Fruit fly (Drosophila melanogaster) whole organism, prepupa: Measurements from ENCODE around the gene Pex12.

Source experiments
- Blimp-1 ChIP-seq: fragments of 200-800 bp; sonication (Bioruptor generic); optimal IDR thresholded peaks from 3 replicates; lab custom pipeline; 2017; ENCODE audit warnings: missing biosample characterization, missing genetic modification characterization, mild to moderate bottlenecking, moderate library complexity, missing genetic modification reagents
- CG11762 ChIP-seq: fragments of 200-800 bp; sonication (Bioruptor generic); optimal IDR thresholded peaks from 3 replicates; lab custom pipeline; 2016; ENCODE audit warnings: missing biosample characterization, missing genetic modification characterization; ENCODE audit not compliant: insufficient read depth
- CG11902 ChIP-seq: fragments of 200-800 bp; sonication (Bioruptor generic); optimal IDR thresholded peaks from 3 replicates; lab custom pipeline; 2016; ENCODE audit warnings: missing biosample characterization, missing genetic modification characterization
- CG16779 ChIP-seq: fragments of 200-800 bp; sonication (Bioruptor generic); optimal IDR thresholded peaks from 3 replicates; lab custom pipeline; 2017; ENCODE audit warnings: missing biosample characterization, mild to moderate bottlenecking, missing genetic modification characterization
- CG3032 ChIP-seq: fragments of 200-800 bp; optimal IDR thresholded peaks from 2 replicates; lab custom pipeline; 2019; ENCODE audit warnings: missing biosample characterization, mild to moderate bottlenecking, missing genetic modification characterization, moderate library complexity
- CG31627 ChIP-seq: fragments of 200-800 bp; sonication (Bioruptor generic); optimal IDR thresholded peaks from 3 replicates; lab custom pipeline; 2016; ENCODE audit warnings: missing biosample characterization, missing genetic modification characterization
- CG32006 ChIP-seq: fragments of 200-800 bp; sonication (Bioruptor generic); optimal IDR thresholded peaks from 3 replicates; lab custom pipeline; 2017; ENCODE audit warnings: missing biosample characterization, mild to moderate bottlenecking, missing genetic modification characterization
- CG34406 ChIP-seq: fragments of 200-800 bp; sonication (Bioruptor generic); optimal IDR thresholded peaks from 3 replicates; lab custom pipeline; 2016; ENCODE audit warnings: missing biosample characterization, missing genetic modification characterization
- CG3919 ChIP-seq: fragments of 200-800 bp; sonication (Bioruptor generic); optimal IDR thresholded peaks from 3 replicates; lab custom pipeline; 2016; ENCODE audit warnings: missing biosample characterization, missing genetic modification characterization
- CG4318 ChIP-seq: fragments of 200-800 bp; sonication (Bioruptor generic); optimal IDR thresholded peaks from 3 replicates; lab custom pipeline; 2017; ENCODE audit warnings: missing biosample characterization, mild to moderate bottlenecking, missing genetic modification characterization
- CG6163 ChIP-seq: fragments of 200-800 bp; sonication (Bioruptor generic); IDR thresholded peaks from 3 replicates; pipeline ENCODE4 v1.3.6; 2022; ENCODE audit warnings: missing biosample characterization, missing genetic modification characterization
- CG6276 ChIP-seq: fragments of 200-800 bp; sonication (Bioruptor generic); optimal IDR thresholded peaks from 2 replicates; lab custom pipeline; 2017; ENCODE audit warnings: missing biosample characterization, mild to moderate bottlenecking, missing genetic modification characterization
- CG6792 ChIP-seq: fragments of 200-800 bp; sonication (Bioruptor generic); optimal IDR thresholded peaks from 3 replicates; lab custom pipeline; 2016; ENCODE audit warnings: missing biosample characterization, missing genetic modification characterization
- CG7368 ChIP-seq: fragments of 200-800 bp; sonication (Bioruptor generic); optimal IDR thresholded peaks from 3 replicates; lab custom pipeline; 2016; ENCODE audit warnings: missing biosample characterization, missing genetic modification characterization
- CG8119 ChIP-seq: fragments of 200-800 bp; sonication (Bioruptor generic); IDR thresholded peaks from 3 replicates; pipeline ENCODE4 v1.3.6; 2022; ENCODE audit warnings: missing biosample characterization, missing genetic modification characterization
- CG8319 ChIP-seq: fragments of 200-800 bp; sonication (Bioruptor generic); optimal IDR thresholded peaks from 3 replicates; lab custom pipeline; 2016; ENCODE audit warnings: missing biosample characterization, missing genetic modification characterization
- CG8632 ChIP-seq: fragments of 200-800 bp; sonication (Bioruptor generic); optimal IDR thresholded peaks from 3 replicates; lab custom pipeline; 2016; ENCODE audit warnings: missing biosample characterization, missing genetic modification characterization
- CG9139 ChIP-seq: fragments of 200-800 bp; sonication (Bioruptor generic); optimal IDR thresholded peaks from 3 replicates; lab custom pipeline; 2017; ENCODE audit warnings: missing biosample characterization, mild to moderate bottlenecking, missing genetic modification characterization
- Eip75B ChIP-seq: fragments of 200-800 bp; sonication (Bioruptor generic); optimal IDR thresholded peaks from 3 replicates; lab custom pipeline; 2016; ENCODE audit warnings: missing biosample characterization, missing genetic modification characterization
- Eip78C ChIP-seq: fragments of 200-800 bp; sonication (Bioruptor generic); peaks from one replicate; lab custom pipeline; 2016; ENCODE audit warnings: missing biosample characterization, missing genetic modification characterization
- Eip93F ChIP-seq: fragments of 200-800 bp; sonication (Bioruptor generic); optimal IDR thresholded peaks from 2 replicates; lab custom pipeline; 2016; ENCODE audit warnings: missing biosample characterization, mild to moderate bottlenecking, missing genetic modification characterization
- Ets21C ChIP-seq: fragments of 200-800 bp; sonication (Bioruptor generic); optimal IDR thresholded peaks from 3 replicates; lab custom pipeline; 2016; ENCODE audit warnings: missing biosample characterization, missing genetic modification characterization
- Ets96B ChIP-seq: fragments of 200-800 bp; optimal IDR thresholded peaks from 2 replicates; lab custom pipeline; 2019; ENCODE audit warnings: missing biosample characterization, mild to moderate bottlenecking, missing genetic modification characterization, moderate library complexity
- Gug ChIP-seq: fragments of 200-800 bp; sonication (Bioruptor generic); IDR thresholded peaks from 2 replicates; pipeline ENCODE4 v1.3.6; 2022; ENCODE audit warnings: missing biosample characterization, missing genetic modification characterization
- Hr38 ChIP-seq: sonication (Bioruptor generic); optimal IDR thresholded peaks from 2 replicates; lab custom pipeline; 2016; ENCODE audit warnings: missing biosample characterization, missing genetic modification characterization
- Hr39 ChIP-seq: fragments of 200-800 bp; sonication (Bioruptor generic); optimal IDR thresholded peaks from 2 replicates; lab custom pipeline; 2016; ENCODE audit warnings: missing biosample characterization, missing genetic modification characterization
- Hr4 ChIP-seq: fragments of 200-800 bp; sonication (Bioruptor generic); optimal IDR thresholded peaks from 3 replicates; lab custom pipeline; 2016; ENCODE audit warnings: missing biosample characterization, missing genetic modification characterization
- Lpt ChIP-seq: fragments of 200-800 bp; sonication (Bioruptor generic); optimal IDR thresholded peaks from 3 replicates; lab custom pipeline; 2016; ENCODE audit warnings: missing biosample characterization, missing genetic modification characterization
- Met ChIP-seq: fragments of 200-800 bp; sonication (Bioruptor generic); optimal IDR thresholded peaks from 3 replicates; lab custom pipeline; 2016; ENCODE audit warnings: missing biosample characterization, missing genetic modification characterization
- OdsH ChIP-seq: fragments of 200-800 bp; sonication (Bioruptor generic); optimal IDR thresholded peaks from 3 replicates; lab custom pipeline; 2016; ENCODE audit warnings: missing biosample characterization, missing genetic modification characterization
- Smox ChIP-seq: fragments of 200-800 bp; sonication (Bioruptor generic); optimal IDR thresholded peaks from 3 replicates; lab custom pipeline; 2016; ENCODE audit warnings: missing biosample characterization, missing genetic modification characterization
- acj6 ChIP-seq: fragments of 200-800 bp; sonication (Bioruptor generic); optimal IDR thresholded peaks from 3 replicates; lab custom pipeline; 2016; ENCODE audit warnings: missing biosample characterization, missing genetic modification characterization
- cyc ChIP-seq: fragments of 200-800 bp; sonication (Bioruptor generic); optimal IDR thresholded peaks from 3 replicates; lab custom pipeline; 2016; ENCODE audit warnings: missing biosample characterization, missing genetic modification characterization
- dsx ChIP-seq: fragments of 200-800 bp; optimal IDR thresholded peaks from 3 replicates; lab custom pipeline; 2019; ENCODE audit warnings: missing biosample characterization, mild to moderate bottlenecking, missing genetic modification characterization, moderate library complexity; ENCODE audit not compliant: poor library complexity, severe bottlenecking
- esn ChIP-seq: fragments of 200-800 bp; sonication (Bioruptor generic); optimal IDR thresholded peaks from 2 replicates; lab custom pipeline; 2016; ENCODE audit warnings: missing biosample characterization, mild to moderate bottlenecking, missing genetic modification characterization, moderate library complexity
- fd59A ChIP-seq: fragments of 200-800 bp; sonication (Bioruptor generic); optimal IDR thresholded peaks from 2 replicates; lab custom pipeline; 2017; ENCODE audit warnings: missing biosample characterization, mild to moderate bottlenecking, missing genetic modification characterization, missing genetic modification reagents
- fkh ChIP-seq: fragments of 200-800 bp; sonication (Bioruptor generic); optimal IDR thresholded peaks from 3 replicates; lab custom pipeline; 2017; ENCODE audit warnings: missing biosample characterization, mild to moderate bottlenecking, missing genetic modification characterization, moderate library complexity
- lz ChIP-seq: fragments of 200-800 bp; sonication (Bioruptor generic); optimal IDR thresholded peaks from 3 replicates; lab custom pipeline; 2016; ENCODE audit warnings: missing biosample characterization, missing genetic modification characterization
- net ChIP-seq: fragments of 200-800 bp; sonication (Bioruptor generic); optimal IDR thresholded peaks from 3 replicates; lab custom pipeline; 2016; ENCODE audit warnings: missing biosample characterization, missing genetic modification characterization
- pdm3 ChIP-seq: fragments of 200-800 bp; sonication (Bioruptor generic); optimal IDR thresholded peaks from 3 replicates; lab custom pipeline; 2016; ENCODE audit warnings: missing biosample characterization, missing genetic modification characterization
- salr ChIP-seq, 2 experiments: fragments of 200-800 bp; sonication (Bioruptor generic); optimal IDR thresholded peaks; 3 replicates each; lab custom pipeline; 2016 to 2018; ENCODE audit warnings: missing biosample characterization in 2 of 2, missing genetic modification characterization in 2 of 2, mild to moderate bottlenecking in 1 of 2
- spab ChIP-seq: fragments of 200-800 bp; sonication (Bioruptor generic); optimal IDR thresholded peaks from 2 replicates; lab custom pipeline; 2017; ENCODE audit warnings: missing biosample characterization, mild to moderate bottlenecking, missing genetic modification characterization, missing genetic modification reagents
- ss ChIP-seq, 2 experiments: fragments of 200-800 bp; sonication (Bioruptor generic); optimal IDR thresholded peaks; 2 replicates in 1 of 2; 3 replicates in 1 of 2; lab custom pipeline; 2017 to 2018; ENCODE audit warnings: mild to moderate bottlenecking in 2 of 2, missing biosample characterization in 2 of 2, missing genetic modification characterization in 2 of 2, moderate library complexity in 1 of 2
- svp ChIP-seq: fragments of 200-800 bp; sonication (Bioruptor generic); peaks from one replicate; lab custom pipeline; 2016; ENCODE audit warnings: missing biosample characterization, missing genetic modification characterization
- topi ChIP-seq: fragments of 200-800 bp; sonication (Bioruptor generic); optimal IDR thresholded peaks from 3 replicates; lab custom pipeline; 2016; ENCODE audit warnings: missing biosample characterization, missing genetic modification characterization
- vri ChIP-seq: fragments of 200-800 bp; sonication (Bioruptor generic); optimal IDR thresholded peaks from 3 replicates; lab custom pipeline; 2016; ENCODE audit warnings: missing biosample characterization, mild to moderate bottlenecking, missing genetic modification characterization

Pex12 gene

dm6 chr2L:846167-846868, 30.5 kb downstream of the Pex12 start (continued):
- TF ChIP-seq Blimp-1 (GFP tag; lab: Kevin White, UChicago) (peak; percentile 57), CG8319 (GFP tag; lab: Kevin White, UChicago) (peak; percentile 28), CG34406 (GFP tag; lab: Kevin White, UChicago) (peak; percentile 56), pdm3 (GFP tag; lab: Kevin White, UChicago) (peak; percentile 72), net (peak; percentile 61), Ets96B (tag; lab: Kevin White, UChicago) (no peak), CG9139 (no peak), Eip75B (peak; percentile 30), CG31627 (GFP tag; lab: Kevin White, UChicago) (peak; percentile 69), ss (GFP tag; optimal IDR thresholded peaks at IDR 0.05; lab: Kevin White, UChicago) (no peak), Eip93F (GFP tag; lab: Kevin White, UChicago) (no peak), Lpt (GFP tag; lab: Kevin White, UChicago) (peak; percentile 64), Eip78C (GFP tag; lab: Kevin White, UChicago) (peak; percentile 90), Hr4 (peak; percentile 90), cyc (GFP tag; lab: Kevin White, UChicago) (peak; percentile 61), svp (GFP tag; lab: Kevin White, UChicago) (peak; percentile 76), CG6163 (peak; percentile 70)

dm6 chr2L:847189-847987, 31.6 kb downstream of the Pex12 start:
- TF ChIP-seq Met (GFP tag; lab: Kevin White, UChicago): peak; percentile 36
- peak; percentile 13 for TF ChIP-seq CG11762 (GFP tag; lab: Kevin White, UChicago)
- TF ChIP-seq CG11902 (GFP tag; lab: Kevin White, UChicago): no peak
- peak; percentile 4 for TF ChIP-seq CG6792 (GFP tag; lab: Kevin White, UChicago)
- peak; percentile 46 for TF ChIP-seq lz (GFP tag; lab: Kevin White, UChicago)
- TF ChIP-seq Blimp-1 (GFP tag; lab: Kevin White, UChicago): no peak
- TF ChIP-seq Gug (GFP tag; lab: Robert Waterston, UW): no peak
- TF ChIP-seq CG32006: peak; percentile 87
- TF ChIP-seq CG8319 (GFP tag; lab: Kevin White, UChicago): peak; percentile 27
- no peak for TF ChIP-seq ss (GFP tag; optimal IDR thresholded peaks at IDR 0.05; lab: Kevin White, UChicago)
- peak; percentile 26 for TF ChIP-seq Lpt (GFP tag; lab: Kevin White, UChicago)
- peak; percentile 57 for TF ChIP-seq CG8632 (GFP tag; lab: Kevin White, UChicago)
- no peak for TF ChIP-seq Hr38 (GFP tag; lab: Kevin White, UChicago)
- peak; percentile 59 for TF ChIP-seq Hr39
- TF ChIP-seq CG16779 (tag; lab: Kevin White, UChicago): no peak
- no peak for TF ChIP-seq fkh (GFP tag; lab: Kevin White, UChicago)
- TF ChIP-seq CG6276 (GFP tag; lab: Kevin White, UChicago): peak; percentile 71
- peak; percentile 69 for TF ChIP-seq CG4318
- TF ChIP-seq CG31627 (GFP tag; lab: Kevin White, UChicago): peak; percentile 56
- TF ChIP-seq esn: peak; percentile 63
- peak; percentile 66 for TF ChIP-seq CG8119 (GFP tag; lab: Robert Waterston, UW)
- no peak for TF ChIP-seq vri (GFP tag; lab: Kevin White, UChicago)
- TF ChIP-seq acj6 (GFP tag; lab: Kevin White, UChicago): peak; percentile 69
- peak; percentile 29 for TF ChIP-seq Hr4
- TF ChIP-seq spab (GFP tag; lab: Kevin White, UChicago): peak; percentile 24
- TF ChIP-seq Ets96B (tag; lab: Kevin White, UChicago): peak; percentile 47
- TF ChIP-seq Eip75B: peak; percentile 41
- peak; percentile 18 for TF ChIP-seq Ets21C
- TF ChIP-seq topi (GFP tag; lab: Kevin White, UChicago): peak; percentile 53
- TF ChIP-seq cyc (GFP tag; lab: Kevin White, UChicago): peak; percentile 29
- no peak for TF ChIP-seq CG7368
- TF ChIP-seq CG3032 (tag; lab: Kevin White, UChicago): peak; percentile 37
- TF ChIP-seq Smox (GFP tag; lab: Kevin White, UChicago): peak; percentile 44
- TF ChIP-seq CG3919 (GFP tag; lab: Kevin White, UChicago): peak; percentile 55
- TF ChIP-seq CG9139: no peak
- TF ChIP-seq dsx (GFP tag; lab: Kevin White, UChicago): no peak
- peak; percentile 15 for TF ChIP-seq fd59A
- peak; percentile 68 for TF ChIP-seq OdsH (GFP tag; lab: Kevin White, UChicago)
- peak in 1 of 2 experiments; percentile 81 for TF ChIP-seq salr (GFP tag; optimal IDR thresholded peaks at IDR 0.05; lab: Kevin White, UChicago)
